Worm (Caenorhabditis elegans): ENCODE results near the gene srd-29.

srd-29 gene

DNA sequence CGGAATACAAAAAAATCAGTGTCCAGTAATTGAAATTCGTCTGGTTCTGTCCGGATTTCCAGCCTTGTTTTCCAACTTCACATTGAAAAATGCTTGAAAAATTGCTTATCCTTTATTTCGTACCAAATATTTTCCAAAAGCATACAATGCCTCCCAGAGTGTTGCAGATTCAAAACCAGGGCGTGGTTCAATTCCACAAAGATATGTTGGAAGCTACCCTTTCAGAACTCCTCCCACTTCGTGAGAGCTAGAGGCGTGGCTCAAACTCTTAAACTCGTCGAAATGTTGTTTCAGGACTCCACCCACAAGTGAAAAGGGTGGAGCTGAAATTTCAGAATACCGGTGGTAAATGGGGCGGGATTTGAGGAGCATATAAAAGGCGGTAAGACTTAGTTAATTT is 40.3 kb downstream of the srd-29 start, which contains the start of gene C12D5.3:
Gene C12D5.3, plus strand, starts transcription at position 301 of the 400 bp plus-strand sequence.
- TF ChIP-seq daf-19 (GFP tag; conservative IDR thresholded peaks at IDR 0.05): no peak
- no peak for TF ChIP-seq cey-2 (tag; optimal IDR thresholded peaks at IDR 0.05; ENCODE audit: borderline replicate concordance, insufficient read depth)
- TF ChIP-seq hmg-1.1 (GFP tag; IDR thresholded peaks at IDR 0.05): no peak
- no peak for TF ChIP-seq daf-12 (tag; optimal IDR thresholded peaks at IDR 0.05)

- TF ChIP-seq aly-2 (tag; optimal IDR thresholded peaks at IDR 0.05) (no peak), daf-12 (tag; optimal IDR thresholded peaks at IDR 0.05) (no peak), snpc-4 (tag; optimal IDR thresholded peaks at IDR 0.05) (no peak), set-16 (GFP tag; IDR thresholded peaks at IDR 0.05) (no peak), daf-8 (GFP tag; IDR thresholded peaks at IDR 0.05) (no peak), lin-38 (GFP tag; IDR thresholded peaks at IDR 0.05) (no peak), saeg-2 (GFP tag; IDR thresholded peaks at IDR 0.05) (no peak), mxl-2 (GFP tag; conservative IDR thresholded peaks at IDR 0.05) (no peak), F37D6.2 (tag; optimal IDR thresholded peaks at IDR 0.05) (no peak), Y48G9A.11 (GFP tag; IDR thresholded peaks at IDR 0.05) (no peak), nhr-25 (tag; optimal IDR thresholded peaks at IDR 0.05; ENCODE audit: borderline replicate concordance, insufficient read depth) (no peak), mxl-3 (GFP tag; optimal IDR thresholded peaks at IDR 0.05) (peak; percentile 15), attf-4 (tag; optimal IDR thresholded peaks at IDR 0.05) (no peak), nhr-42 (GFP tag; IDR thresholded peaks at IDR 0.05) (no peak), egl-27 (tag; optimal IDR thresholded peaks at IDR 0.05) (no peak), nhr-10 (tag; optimal IDR thresholded peaks at IDR 0.05) (no peak), hlh-11 (tag; optimal IDR thresholded peaks at IDR 0.05) (no peak), nhr-77 (tag; optimal IDR thresholded peaks at IDR 0.05) (peak; percentile 38), hmg-1.1 (GFP tag; IDR thresholded peaks at IDR 0.05) (no peak), dmd-9 (GFP tag; IDR thresholded peaks at IDR 0.05) (no peak), nhr-76 (tag; optimal IDR thresholded peaks at IDR 0.05) (no peak), vab-7 (GFP tag; IDR thresholded peaks at IDR 0.05) (no peak), hlh-30 (tag; optimal IDR thresholded peaks at IDR 0.05; ENCODE audit: insufficient read depth) (no peak), zfp-2 (tag; optimal IDR thresholded peaks at IDR 0.05) (no peak), gei-8 (GFP tag; optimal IDR thresholded peaks at IDR 0.05) (no peak), pha-4 (GFP tag; IDR thresholded peaks at IDR 0.05) (no peak), pha-4 (tag; optimal IDR thresholded peaks at IDR 0.05) (no peak), madf-9 (GFP tag; conservative IDR thresholded peaks at IDR 0.05) (no peak), nhr-102 (tag; optimal IDR thresholded peaks at IDR 0.05) (no peak), cey-2 (tag; optimal IDR thresholded peaks at IDR 0.05; ENCODE audit: borderline replicate concordance, insufficient read depth) (no peak), ZK546.5 (tag; optimal IDR thresholded peaks at IDR 0.05) (no peak), snpc-1.2 (GFP tag; IDR thresholded peaks at IDR 0.05) (no peak), T26A8.4 (GFP tag; IDR thresholded peaks at IDR 0.05) (no peak), nhr-28 (tag; optimal IDR thresholded peaks at IDR 0.05) (peak; percentile 100), nhr-6 (tag; optimal IDR thresholded peaks at IDR 0.05) (no peak), mdl-1 (tag; optimal IDR thresholded peaks at IDR 0.05) (peak in 1 of 2 experiments; percentile 27), rbr-2 (tag; optimal IDR thresholded peaks at IDR 0.05) (no peak), nhr-11 (tag; optimal IDR thresholded peaks at IDR 0.05) (no peak), nhr-237 (tag; optimal IDR thresholded peaks at IDR 0.05) (no peak), skn-1 (tag; optimal IDR thresholded peaks at IDR 0.05) (no peak), fkh-10 (GFP tag; optimal IDR thresholded peaks at IDR 0.05) (no peak), R02D3.7 (tag; optimal IDR thresholded peaks at IDR 0.05) (no peak), daf-16 (GFP tag; optimal IDR thresholded peaks at IDR 0.05) (no peak), daf-16 (tag; optimal IDR thresholded peaks at IDR 0.05) (peak; percentile 88), F49E8.2 (tag; optimal IDR thresholded peaks at IDR 0.05; ENCODE audit: borderline replicate concordance) (no peak), ZK337.2 (GFP tag; IDR thresholded peaks at IDR 0.05) (no peak), dve-1 (tag; optimal IDR thresholded peaks at IDR 0.05; ENCODE audit: insufficient read depth) (peak; percentile 51), nhr-111 (GFP tag; optimal IDR thresholded peaks at IDR 0.05) (no peak), zag-1 (tag; optimal IDR thresholded peaks at IDR 0.05) (no peak)
These were observed 45.8 kb downstream of the srd-29 start, which contains the start of gene cyp-33A1 for ce11 chrV:7681388-7681787. TSS of gene cyp-33A1 (minus strand) at chrV:7681459.
